Fruit fly (Drosophila melanogaster): ENCODE measurements around the gene CG8028.
A peak's percentile ranks its signal among the peaks of the same experiment; 100 is the strongest.

The CG8028 gene

DNA sequence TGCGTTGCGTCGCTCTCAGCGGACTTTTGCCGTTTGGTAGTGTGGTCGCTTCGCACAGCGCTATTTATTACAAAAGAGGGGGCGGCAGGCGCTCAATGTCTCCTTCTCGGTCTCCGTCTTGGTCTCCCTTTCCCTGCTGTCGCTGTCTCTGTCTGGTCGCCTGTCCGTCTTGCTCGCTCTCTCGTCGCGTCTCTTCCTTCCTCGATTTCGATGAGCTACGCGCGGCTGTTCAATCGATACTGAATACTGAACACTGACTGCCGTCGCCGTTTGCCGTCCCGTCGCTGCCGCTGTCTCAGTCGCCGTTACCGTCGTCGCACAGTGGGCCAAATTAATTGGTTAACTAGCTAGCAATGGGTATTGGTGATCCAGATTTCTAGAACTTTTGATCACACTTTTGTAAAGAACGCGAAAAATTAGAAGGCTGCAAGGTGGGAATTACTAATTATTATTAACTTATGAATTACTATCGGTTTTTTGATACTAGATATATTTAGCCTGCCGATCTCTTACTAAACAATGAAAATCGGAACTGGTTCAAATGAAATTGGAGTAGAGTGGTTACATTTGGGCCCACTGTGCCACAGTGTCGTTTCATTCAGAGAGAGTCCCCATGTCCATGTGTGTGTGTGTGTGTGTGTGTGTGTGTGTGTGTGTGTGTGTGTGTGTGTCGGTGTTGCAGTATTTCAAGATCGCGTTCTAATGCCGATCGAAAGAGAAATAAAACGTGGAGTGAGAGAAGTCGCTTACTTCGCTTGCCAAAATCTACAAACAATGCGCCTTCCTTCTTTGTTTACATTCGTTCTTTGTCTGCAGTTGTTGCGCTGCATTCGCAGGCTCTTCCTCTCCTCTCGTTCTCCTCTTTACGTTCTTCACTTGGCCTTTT lies 18.0 kb upstream of the CG8028 start, which contains the start of gene CG8034 (continued):
- TF ChIP-seq dpn (GFP tag; optimal IDR thresholded peaks at IDR 0.05) (peak; percentile 97), nau (GFP tag; optimal IDR thresholded peaks at IDR 0.05) (peak; percentile 96), CG5953 (GFP tag; IDR thresholded peaks at IDR 0.05) (peak; percentile 69), wor (GFP tag; IDR thresholded peaks at IDR 0.05) (peak; percentile 88), CG17359 (tag; optimal IDR thresholded peaks at IDR 0.05) (peak; percentile 95), CG31388 (GFP tag; optimal IDR thresholded peaks at IDR 0.05) (peak; percentile 82), CG5245 (GFP tag; optimal IDR thresholded peaks at IDR 0.05) (peak; percentile 89), CG1832 (GFP tag; optimal IDR thresholded peaks at IDR 0.05) (no peak), CG7745 (tag; optimal IDR thresholded peaks at IDR 0.05) (peak; percentile 14), danr (GFP tag; IDR thresholded peaks at IDR 0.05) (peak; percentile 96), Kr (GFP tag; optimal IDR thresholded peaks at IDR 0.05) (peak; percentile 78), H2.0 (GFP tag; IDR thresholded peaks at IDR 0.05) (peak; percentile 89), CG10654 (GFP tag; optimal IDR thresholded peaks at IDR 0.05) (peak; percentile 94), CG30431 (GFP tag; optimal IDR thresholded peaks at IDR 0.05) (peak; percentile 95), GATAe (GFP tag; conservative IDR thresholded peaks at IDR 0.05) (peak; percentile 84), cas (GFP tag; IDR thresholded peaks at IDR 0.05) (peak; percentile 71), YL-1 (GFP tag; optimal IDR thresholded peaks at IDR 0.05) (peak; percentile 82), CG1602 (GFP tag; optimal IDR thresholded peaks at IDR 0.05) (peak; percentile 94), NfI (GFP tag; optimal IDR thresholded peaks at IDR 0.05) (peak; percentile 98), nerfin-1 (tag; optimal IDR thresholded peaks at IDR 0.05) (peak; percentile 96), Xrp1 (GFP tag; IDR thresholded peaks at IDR 0.05) (peak; percentile 96), ATbp (GFP tag; optimal IDR thresholded peaks at IDR 0.05) (peak; percentile 93), CG3407 (GFP tag; optimal IDR thresholded peaks at IDR 0.05) (peak; percentile 92), CG11093 (GFP tag; IDR thresholded peaks at IDR 0.05) (peak; percentile 93), gcm2 (GFP tag; optimal IDR thresholded peaks at IDR 0.05) (peak; percentile 87), so (GFP tag; IDR thresholded peaks at IDR 0.05) (peak; percentile 95), Asciz (GFP tag; optimal IDR thresholded peaks at IDR 0.05) (peak; percentile 93), schlank (tag; optimal IDR thresholded peaks at IDR 0.05) (peak; percentile 95), CG3163 (GFP tag; optimal IDR thresholded peaks at IDR 0.05) (peak; percentile 64), CG6272 (GFP tag; IDR thresholded peaks at IDR 0.05) (peak; percentile 89), CG6175 (GFP tag; IDR thresholded peaks at IDR 0.05) (peak; percentile 90), CG4328 (GFP tag; optimal IDR thresholded peaks at IDR 0.05) (peak; percentile 97), TFAM (GFP tag; optimal IDR thresholded peaks at IDR 0.05) (peak; percentile 81), vvl (GFP tag; IDR thresholded peaks at IDR 0.05) (peak; percentile 95), NC2α (GFP tag; optimal IDR thresholded peaks at IDR 0.05) (peak; percentile 77), Abd-B (GFP tag; optimal IDR thresholded peaks at IDR 0.05) (peak; percentile 98), CG4282 (GFP tag; optimal IDR thresholded peaks at IDR 0.05) (peak; percentile 91), jing (GFP tag; optimal IDR thresholded peaks at IDR 0.05) (peak; percentile 93), psq (GFP tag; optimal IDR thresholded peaks at IDR 0.05) (peak; percentile 77), sc (optimal IDR thresholded peaks at IDR 0.05) (no peak), sc (GFP tag; optimal IDR thresholded peaks at IDR 0.05) (peak; percentile 93), bigmax (GFP tag; optimal IDR thresholded peaks at IDR 0.05) (peak; percentile 50), CG2120 (GFP tag; optimal IDR thresholded peaks at IDR 0.05) (peak; percentile 98), onecut (GFP tag; IDR thresholded peaks at IDR 0.05) (peak; percentile 89), Atf3 (GFP tag; optimal IDR thresholded peaks at IDR 0.05) (peak; percentile 95), CG10366 (GFP tag; IDR thresholded peaks at IDR 0.05) (peak; percentile 92), HLHmδ (GFP tag; optimal IDR thresholded peaks at IDR 0.05) (peak; percentile 68), Hr51 (GFP tag; optimal IDR thresholded peaks at IDR 0.05) (peak; percentile 96 to 98), CG32772 (GFP tag; IDR thresholded peaks at IDR 0.05) (peak; percentile 93)
